Worm (Caenorhabditis elegans): ENCODE data around the gene col-139.

- TF ChIP-seq nhr-237 (tag; optimal IDR thresholded peaks at IDR 0.05): no peak
- no peak for TF ChIP-seq ama-1 (optimal IDR thresholded peaks at IDR 0.05)
- TF ChIP-seq nhr-76 (tag; optimal IDR thresholded peaks at IDR 0.05): no peak
- TF ChIP-seq dpl-1 (GFP tag; optimal IDR thresholded peaks at IDR 0.05): no peak
- no peak for TF ChIP-seq aha-1 (tag)
- no peak for TF ChIP-seq fkh-10 (GFP tag; optimal IDR thresholded peaks at IDR 0.05)
- no peak for TF ChIP-seq lin-39 (tag; optimal IDR thresholded peaks at IDR 0.05)
These were observed 13.3 kb upstream of the col-139 start for ce11 chrV:4667062-4667461.

Data from whole organism, L4 larva.